Worm (Caenorhabditis elegans) whole organism, late embryonic: ENCODE measurements around the gene F16H6.3.

Experiments
- C08G9.2 ChIP-seq: sonication (generic microtip); optimal IDR thresholded peaks from 2 replicates; lab custom pipeline; 2016; ENCODE audit warnings: mild to moderate bottlenecking, missing genetic modification characterization, moderate library complexity, missing compliant biosample characterization
- T23F11.4 ChIP-seq: fragments of 200-800 bp; sonication (Bioruptor generic); optimal IDR thresholded peaks from 2 replicates; lab custom pipeline; 2018; ENCODE audit warnings: mild to moderate bottlenecking, missing genetic modification characterization, missing compliant biosample characterization
- ama-1 ChIP-seq: fragments of 150-350 bp; optimal IDR thresholded peaks from 2 replicates; lab custom pipeline; 2014
- ceh-22 ChIP-seq: sonication (generic microtip); optimal IDR thresholded peaks from 2 replicates; lab custom pipeline; 2017; ENCODE audit warnings: missing biosample characterization, missing genetic modification characterization
- ceh-34 ChIP-seq: sonication (generic microtip); optimal IDR thresholded peaks from 2 replicates; lab custom pipeline; 2016; ENCODE audit warnings: mild to moderate bottlenecking, missing genetic modification characterization, missing compliant biosample characterization
- ets-4 ChIP-seq: sonication (generic microtip); optimal IDR thresholded peaks from 2 replicates; lab custom pipeline; 2016; ENCODE audit warnings: missing genetic modification characterization, missing compliant biosample characterization
- hlh-6 ChIP-seq: sonication (generic microtip); optimal IDR thresholded peaks from 2 replicates; lab custom pipeline; 2016; ENCODE audit warnings: missing genotype, missing genetic modification characterization, missing compliant biosample characterization

ce11 chrV:18184910-18185309 lies 10.2 kb upstream of the F16H6.3 start, which contains the start of gene C31G12.3:
- no peak for TF ChIP-seq T23F11.4
- no peak for TF ChIP-seq ets-4 (tag; lab: Kevin White, UChicago)
- no peak for TF ChIP-seq ama-1
- TF ChIP-seq ceh-34 (tag; lab: Kevin White, UChicago) = no peak
- TF ChIP-seq C08G9.2 = no peak
- TF ChIP-seq hlh-6 = no peak
- no peak for TF ChIP-seq ceh-22
